Fruit fly (Drosophila melanogaster) whole organism, pupa: ENCODE measurements around the gene Snm1.

Experiments used
- CG10348 ChIP-seq: fragments of 200-800 bp; sonication (Bioruptor generic); IDR thresholded peaks from 2 replicates; pipeline ENCODE4 v1.3.6; 2022; ENCODE audit warnings: missing biosample characterization, missing genetic modification characterization
- CG17806 ChIP-seq: fragments of 200-800 bp; sonication (Bioruptor generic); optimal IDR thresholded peaks from 2 replicates; lab custom pipeline; 2018; ENCODE audit warnings: missing biosample characterization, mild to moderate bottlenecking, missing genetic modification characterization, moderate library complexity
- CG32121 ChIP-seq: fragments of 200-800 bp; sonication (Bioruptor generic); IDR thresholded peaks from 2 replicates; pipeline ENCODE4 v1.3.6; 2022; ENCODE audit warnings: missing biosample characterization, missing genetic modification characterization
- CG34367 ChIP-seq: fragments of 200-800 bp; sonication (Bioruptor generic); optimal IDR thresholded peaks from 2 replicates; lab custom pipeline; 2018; ENCODE audit warnings: missing biosample characterization, mild to moderate bottlenecking, missing genetic modification characterization
- CG8159 ChIP-seq: fragments of 200-800 bp; sonication (Bioruptor generic); optimal IDR thresholded peaks from 3 replicates; lab custom pipeline; 2018; ENCODE audit warnings: missing biosample characterization, mild to moderate bottlenecking, missing genetic modification characterization, moderate library complexity
- CG8301 ChIP-seq: fragments of 200-800 bp; sonication (Bioruptor generic); optimal IDR thresholded peaks from 2 replicates; lab custom pipeline; 2018; ENCODE audit warnings: missing biosample characterization, mild to moderate bottlenecking, missing genetic modification characterization
- D1 ChIP-seq: fragments of 200-800 bp; sonication (Bioruptor generic); optimal IDR thresholded peaks from 2 replicates; lab custom pipeline; 2018; ENCODE audit warnings: missing biosample characterization, mild to moderate bottlenecking, missing genetic modification characterization, moderate library complexity
- EcR ChIP-seq: fragments of 200-800 bp; sonication (Bioruptor generic); optimal IDR thresholded peaks from 3 replicates; lab custom pipeline; 2019; ENCODE audit warnings: missing biosample characterization, missing genetic modification characterization, mild to moderate bottlenecking, moderate library complexity, missing genetic modification reagents
- fd96Ca ChIP-seq: fragments of 200-800 bp; sonication (Bioruptor generic); IDR thresholded peaks from 3 replicates; pipeline ENCODE4 v1.3.6; 2022; ENCODE audit warnings: missing biosample characterization, missing genetic modification characterization

dm6 chr3R:5568590-5568989 is 13.7 kb downstream of the Snm1 start, which contains the start of the genes CG2931 and Rheb:
- TF ChIP-seq fd96Ca (no peak; the same call in 2 of the 3 replicates), CG32121 (peak; percentile 60; the same call in 1 of the 2 replicates), CG8159 (tag; lab: Kevin White, UChicago) (no peak), D1 (tag; lab: Kevin White, UChicago) (no peak), EcR (GFP tag; lab: Kevin White, UChicago) (no peak), CG34367 (peak; percentile 24), CG10348 (no peak), CG8301 (tag; lab: Kevin White, UChicago) (peak; percentile 32), CG17806 (tag; lab: Kevin White, UChicago) (peak; percentile 43)
